Worm (Caenorhabditis elegans): ENCODE results near the gene oig-3.
"Not testable (repeated sequence)": the region's sequence is repeated elsewhere in the genome, so short reads cannot be mapped to it uniquely, and the experiment has no call there.

oig-3 gene

ce11 chrV:14748608-14749137 is 19.2 kb downstream of the oig-3 start, which contains the start of the genes lipl-8 and Y50E8A.22:
Gene lipl-8 (minus strand): TSS chrV:14748708.
Gene Y50E8A.22 (minus strand): TSS chrV:14749087.
- no peak for TF ChIP-seq ces-1 (GFP tag; optimal IDR thresholded peaks at IDR 0.05)
- TF ChIP-seq lin-32 (GFP tag; optimal IDR thresholded peaks at IDR 0.05) = no peak

DNA sequence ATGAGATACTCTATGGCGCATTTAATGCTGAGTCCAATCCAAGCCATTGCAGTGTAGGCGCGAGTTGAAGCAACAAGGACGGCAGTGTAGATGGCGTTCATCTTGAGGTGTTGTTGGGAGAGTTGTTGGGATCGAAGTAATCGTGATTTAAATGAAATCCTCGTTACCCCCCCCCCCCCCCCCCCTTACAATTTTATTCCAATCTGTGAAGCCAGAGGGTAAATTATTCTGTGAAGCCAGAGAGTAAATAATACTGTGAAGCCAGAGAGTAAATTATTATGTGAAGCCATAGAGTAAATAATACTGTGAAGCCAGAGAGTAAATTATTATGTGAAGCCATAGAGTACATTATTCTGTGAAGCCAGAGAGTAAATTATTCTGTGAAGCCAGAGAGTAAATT is 20.9 kb downstream of the oig-3 start, which contains the start of gene nspa-10:
nspa-10 (minus strand) TSS at position 101 of the 400 bp plus-strand sequence.
- not testable (repeated sequence) for TF ChIP-seq zip-8 (tag; optimal IDR thresholded peaks at IDR 0.05); snpc-4 (tag; optimal IDR thresholded peaks at IDR 0.05); unc-62 (GFP tag; optimal IDR thresholded peaks at IDR 0.05)

DNA sequence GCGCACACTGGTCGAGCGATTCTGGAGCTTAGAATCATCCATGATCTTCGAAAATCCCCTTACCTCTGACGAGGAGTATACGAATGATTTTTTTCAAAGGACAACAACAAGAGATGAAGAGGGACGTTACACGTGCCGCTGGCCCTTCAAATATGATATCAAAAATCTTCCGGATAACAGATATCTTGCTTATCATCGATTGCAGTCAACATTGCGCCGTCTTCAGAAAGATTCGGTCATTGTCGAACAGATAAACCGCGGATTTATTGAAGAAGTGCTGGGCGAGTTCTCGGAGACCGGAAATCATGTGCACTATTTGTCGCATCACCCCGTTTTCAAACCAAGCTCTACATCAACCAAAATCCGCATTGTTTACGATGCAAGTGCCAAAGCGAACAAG is 33.1 kb downstream of the oig-3 start:
- TF ChIP-seq sem-2 (GFP tag; optimal IDR thresholded peaks at IDR 0.05) = no peak
- no peak for TF ChIP-seq elt-3 (tag; optimal IDR thresholded peaks at IDR 0.05)
- TF ChIP-seq lin-32 (GFP tag; optimal IDR thresholded peaks at IDR 0.05) = no peak
- TF ChIP-seq drap-1 (GFP tag; optimal IDR thresholded peaks at IDR 0.05) = no peak
- TF ChIP-seq tbx-8 (GFP tag; optimal IDR thresholded peaks at IDR 0.05) = no peak
- no peak for TF ChIP-seq mls-2 (tag; optimal IDR thresholded peaks at IDR 0.05)
- TF ChIP-seq ceh-39 (tag; optimal IDR thresholded peaks at IDR 0.05) = no peak
- no peak for TF ChIP-seq nhr-237 (tag; optimal IDR thresholded peaks at IDR 0.05)
- TF ChIP-seq hlh-1 (tag; optimal IDR thresholded peaks at IDR 0.05) = no peak
- no peak for TF ChIP-seq ceh-43 (GFP tag; optimal IDR thresholded peaks at IDR 0.05)
- no peak for TF ChIP-seq nhr-12 (tag; optimal IDR thresholded peaks at IDR 0.05)
- TF ChIP-seq nhr-28 (tag; optimal IDR thresholded peaks at IDR 0.05) = no peak
- no peak for TF ChIP-seq unc-39 (tag; optimal IDR thresholded peaks at IDR 0.05)
- no peak for TF ChIP-seq mep-1 (tag; optimal IDR thresholded peaks at IDR 0.05)
- TF ChIP-seq ces-1 (GFP tag; optimal IDR thresholded peaks at IDR 0.05) = no peak
- TF ChIP-seq ceh-83 (GFP tag; optimal IDR thresholded peaks at IDR 0.05) = no peak
- TF ChIP-seq pha-4 (tag; optimal IDR thresholded peaks at IDR 0.05) = no peak
- no peak for TF ChIP-seq M03D4.4 (tag; optimal IDR thresholded peaks at IDR 0.05)
- no peak for TF ChIP-seq sptf-1 (tag; optimal IDR thresholded peaks at IDR 0.05)
- TF ChIP-seq snpc-4 (tag; optimal IDR thresholded peaks at IDR 0.05) = no peak

- TF ChIP-seq ztf-11 (tag; optimal IDR thresholded peaks at IDR 0.05) = no peak
- TF ChIP-seq elt-1 (tag; optimal IDR thresholded peaks at IDR 0.05; ENCODE audit: borderline replicate concordance, insufficient read depth) = no peak
- no peak for TF ChIP-seq mab-5 (tag; optimal IDR thresholded peaks at IDR 0.05)
- no peak for TF ChIP-seq ceh-43 (GFP tag; optimal IDR thresholded peaks at IDR 0.05)
- TF ChIP-seq zip-8 (tag; optimal IDR thresholded peaks at IDR 0.05) = no peak
- TF ChIP-seq sptf-1 (tag; optimal IDR thresholded peaks at IDR 0.05) = no peak
- no peak for TF ChIP-seq ham-2 (GFP tag; optimal IDR thresholded peaks at IDR 0.05)
- no peak for TF ChIP-seq unc-39 (tag; optimal IDR thresholded peaks at IDR 0.05)
- TF ChIP-seq nhr-237 (tag; optimal IDR thresholded peaks at IDR 0.05) = no peak
- no peak for TF ChIP-seq hlh-1 (tag; optimal IDR thresholded peaks at IDR 0.05)
- no peak for TF ChIP-seq nhr-76 (tag; optimal IDR thresholded peaks at IDR 0.05)
- no peak for TF ChIP-seq flh-1 (GFP tag; optimal IDR thresholded peaks at IDR 0.05)
- no peak for TF ChIP-seq mls-2 (tag; optimal IDR thresholded peaks at IDR 0.05)
- no peak for TF ChIP-seq ceh-83 (GFP tag; optimal IDR thresholded peaks at IDR 0.05)
- TF ChIP-seq sem-2 (GFP tag; optimal IDR thresholded peaks at IDR 0.05) = no peak
- no peak for TF ChIP-seq pha-4 (tag; optimal IDR thresholded peaks at IDR 0.05)
- no peak for TF ChIP-seq bed-3 (GFP tag; optimal IDR thresholded peaks at IDR 0.05)
Observed at ce11 chrV:14763582-14763981, 34.1 kb downstream of the oig-3 start.

- TF ChIP-seq ces-1 (GFP tag; optimal IDR thresholded peaks at IDR 0.05) (no peak), elt-3 (tag; optimal IDR thresholded peaks at IDR 0.05) (no peak), lin-13 (tag; optimal IDR thresholded peaks at IDR 0.05) (no peak), nhr-12 (tag; optimal IDR thresholded peaks at IDR 0.05) (no peak), ztf-11 (tag; optimal IDR thresholded peaks at IDR 0.05) (no peak), mls-2 (tag; optimal IDR thresholded peaks at IDR 0.05) (no peak), sptf-1 (tag; optimal IDR thresholded peaks at IDR 0.05) (no peak), lin-32 (GFP tag; optimal IDR thresholded peaks at IDR 0.05) (no peak), lsy-2 (tag; optimal IDR thresholded peaks at IDR 0.05) (no peak), nhr-2 (tag; optimal IDR thresholded peaks at IDR 0.05) (no peak), ham-2 (GFP tag; optimal IDR thresholded peaks at IDR 0.05) (no peak), elt-1 (tag; optimal IDR thresholded peaks at IDR 0.05; ENCODE audit: borderline replicate concordance, insufficient read depth) (no peak), sem-2 (GFP tag; optimal IDR thresholded peaks at IDR 0.05) (no peak), ceh-43 (GFP tag; optimal IDR thresholded peaks at IDR 0.05) (no peak), unc-62 (GFP tag; optimal IDR thresholded peaks at IDR 0.05) (no peak), snpc-4 (tag; optimal IDR thresholded peaks at IDR 0.05) (no peak)
Observed at ce11 chrV:14773048-14773447, 43.6 kb downstream of the oig-3 start, which contains the start of gene haf-7. Gene haf-7 (plus strand): TSS chrV:14773258.
